3 fruit fly cellular contexts compared by ENCODE assay signal in genomic region chr3R:22356464-22357410, dm6.
A peak's percentile ranks its signal among the peaks of the same experiment; 100 is the strongest.
TF ChIP-seq lines count a peak whose summit lies in the region.

Gene Sar1 (plus strand): TSS chr3R:22356685.

TF ChIP-seq in whole organism, adult, 20 proteins besides CTCF, POLR2A, EP300 and RAD21 (continued from another document):
- TF ChIP-seq CG14711 (tag; optimal IDR thresholded peaks at IDR 0.05; lab: Kevin White, UChicago), result no peak
- TF ChIP-seq CG5204 (GFP tag; optimal IDR thresholded peaks at IDR 0.05; lab: Kevin White, UChicago), result no peak

TF ChIP-seq in whole organism, embryonic, 481 proteins besides CTCF, POLR2A, EP300 and RAD21 (continued from another document and continues in another):
- TF ChIP-seq CG7745 (tag; optimal IDR thresholded peaks at IDR 0.05; lab: Kevin White, UChicago), result no peak
- TF ChIP-seq CG8388 (GFP tag; optimal IDR thresholded peaks at IDR 0.05; lab: Kevin White, UChicago), result no peak
- TF ChIP-seq CG11456 (GFP tag; IDR thresholded peaks at IDR 0.05; lab: Robert Waterston, UW), result peak; percentile 69; the same call in 2 of the 3 replicates
- TF ChIP-seq gce (GFP tag; IDR thresholded peaks at IDR 0.05; lab: Robert Waterston, UW), result peak; percentile 23; the same call in 1 of the 3 replicates
- no peak for TF ChIP-seq lov (optimal IDR thresholded peaks at IDR 0.05; lab: Kevin White, UChicago)
- no peak for TF ChIP-seq lov (GFP tag; IDR thresholded peaks at IDR 0.05; lab: Robert Waterston, UW)
- no peak for TF ChIP-seq Sox100B (GFP tag; optimal IDR thresholded peaks at IDR 0.05; lab: Kevin White, UChicago)
- no peak for TF ChIP-seq trh (GFP tag; optimal IDR thresholded peaks at IDR 0.05; lab: Kevin White, UChicago)
- TF ChIP-seq ranshi (GFP tag; IDR thresholded peaks at IDR 0.05; lab: Robert Waterston, UW), result 0 out of 2 replicates have a peak, but pooled peaks have one; percentile 6
- peak in 1 of 3 experiments; percentile 90 for TF ChIP-seq Stat92E (GFP tag; optimal IDR thresholded peaks at IDR 0.05; lab: Kevin White, UChicago)
- TF ChIP-seq lbe (GFP tag; optimal IDR thresholded peaks at IDR 0.05; lab: Kevin White, UChicago), result no peak
- TF ChIP-seq stwl (tag; optimal IDR thresholded peaks at IDR 0.05; lab: Kevin White, UChicago), result peak; percentile 94
- no peak for TF ChIP-seq pan (optimal IDR thresholded peaks at IDR 0.05; lab: Kevin White, UChicago)
- peak in 1 of 2 experiments; percentile 7 for TF ChIP-seq pan (GFP tag; optimal IDR thresholded peaks at IDR 0.05 in 1 of 2, IDR thresholded peaks at IDR 0.05 in 1 of 2)
- peak; percentile 44; the same call in 2 of the 3 replicates for TF ChIP-seq row (GFP tag; IDR thresholded peaks at IDR 0.05; lab: Robert Waterston, UW)
- peak; percentile 89 for TF ChIP-seq inv (GFP tag; IDR thresholded peaks at IDR 0.05; lab: Robert Waterston, UW; ENCODE audit: partially characterized antibody)
- peak; percentile 11 for TF ChIP-seq lab (GFP tag; optimal IDR thresholded peaks at IDR 0.05; lab: Kevin White, UChicago)
- no peak for TF ChIP-seq ems (GFP tag; optimal IDR thresholded peaks at IDR 0.05; lab: Kevin White, UChicago)
- no peak for TF ChIP-seq CG1024 (GFP tag; IDR thresholded peaks at IDR 0.05; lab: Robert Waterston, UW)
- TF ChIP-seq Asciz (GFP tag; optimal IDR thresholded peaks at IDR 0.05; lab: Kevin White, UChicago), result no peak
- TF ChIP-seq CG18764 (GFP tag; optimal IDR thresholded peaks at IDR 0.05; lab: Kevin White, UChicago), result no peak
- no peak for TF ChIP-seq eyg (GFP tag; optimal IDR thresholded peaks at IDR 0.05; lab: Kevin White, UChicago)
- TF ChIP-seq E2f1 (GFP tag; IDR thresholded peaks at IDR 0.05; lab: Robert Waterston, UW), result no peak
- no peak for TF ChIP-seq CG2875 (GFP tag; optimal IDR thresholded peaks at IDR 0.05; lab: Kevin White, UChicago)
- TF ChIP-seq klu (GFP tag; IDR thresholded peaks at IDR 0.05; lab: Robert Waterston, UW), result no peak
- no peak for TF ChIP-seq psq (GFP tag; optimal IDR thresholded peaks at IDR 0.05; lab: Kevin White, UChicago)
- TF ChIP-seq nau (GFP tag; optimal IDR thresholded peaks at IDR 0.05; lab: Kevin White, UChicago), result no peak
- TF ChIP-seq Hsf (GFP tag; optimal IDR thresholded peaks at IDR 0.05; lab: Kevin White, UChicago), result peak; percentile 29
- no peak for TF ChIP-seq CG4730 (GFP tag; IDR thresholded peaks at IDR 0.05; lab: Robert Waterston, UW)
- no peak for TF ChIP-seq luna (GFP tag; optimal IDR thresholded peaks at IDR 0.05; lab: Kevin White, UChicago)
- no peak for TF ChIP-seq fru (optimal IDR thresholded peaks at IDR 0.05; lab: Kevin White, UChicago)
- TF ChIP-seq salm (tag; optimal IDR thresholded peaks at IDR 0.05; lab: Kevin White, UChicago), result no peak
- no peak; the same call in 1 of the 2 replicates for TF ChIP-seq HLH3B (GFP tag; IDR thresholded peaks at IDR 0.05; lab: Robert Waterston, UW)
- TF ChIP-seq toy (GFP tag; IDR thresholded peaks at IDR 0.05; lab: Robert Waterston, UW), result no peak
- TF ChIP-seq bigmax (GFP tag; optimal IDR thresholded peaks at IDR 0.05; lab: Kevin White, UChicago), result no peak
- TF ChIP-seq CG34376 (GFP tag; optimal IDR thresholded peaks at IDR 0.05; lab: Kevin White, UChicago), result peak; percentile 20
- TF ChIP-seq Dbx (GFP tag; IDR thresholded peaks at IDR 0.05; lab: Robert Waterston, UW), result peak; percentile 74; the same call in 2 of the 3 replicates
- TF ChIP-seq Fer3 (tag; optimal IDR thresholded peaks at IDR 0.05; lab: Kevin White, UChicago), result no peak
- TF ChIP-seq Abd-B (GFP tag; optimal IDR thresholded peaks at IDR 0.05; lab: Kevin White, UChicago), result peak; percentile 42
- no peak for TF ChIP-seq CG4328 (GFP tag; optimal IDR thresholded peaks at IDR 0.05; lab: Kevin White, UChicago)
- TF ChIP-seq dmrt11E (tag; optimal IDR thresholded peaks at IDR 0.05; lab: Kevin White, UChicago), result peak; percentile 5
- TF ChIP-seq CG14014 (GFP tag; IDR thresholded peaks at IDR 0.05; lab: Robert Waterston, UW), result no peak
- TF ChIP-seq CG2202 (tag; optimal IDR thresholded peaks at IDR 0.05; lab: Kevin White, UChicago), result peak; percentile 12
- no peak for TF ChIP-seq Bdp1 (GFP tag; optimal IDR thresholded peaks at IDR 0.05; lab: Kevin White, UChicago)
- peak; percentile 76 for TF ChIP-seq Elba2 (GFP tag; optimal IDR thresholded peaks at IDR 0.05; lab: Kevin White, UChicago)
- TF ChIP-seq CG9727 (GFP tag; optimal IDR thresholded peaks at IDR 0.05; lab: Kevin White, UChicago), result no peak
- TF ChIP-seq CG12071 (GFP tag; optimal IDR thresholded peaks at IDR 0.05; lab: Kevin White, UChicago), result no peak
- peak; percentile 67 for TF ChIP-seq CG9932 (GFP tag; IDR thresholded peaks at IDR 0.05; lab: Robert Waterston, UW)
- TF ChIP-seq CG30403 (GFP tag; optimal IDR thresholded peaks at IDR 0.05; lab: Kevin White, UChicago), result peak; percentile 6
- TF ChIP-seq CG3838 (GFP tag; optimal IDR thresholded peaks at IDR 0.05; lab: Kevin White, UChicago), result no peak
- no peak for TF ChIP-seq Xrp1 (GFP tag; IDR thresholded peaks at IDR 0.05; lab: Robert Waterston, UW)
- no peak for TF ChIP-seq gsb (GFP tag; IDR thresholded peaks at IDR 0.05; lab: Robert Waterston, UW)
- TF ChIP-seq jumu (GFP tag; optimal IDR thresholded peaks at IDR 0.05; lab: Kevin White, UChicago), result peak; percentile 70
- no peak for TF ChIP-seq CG6175 (GFP tag; IDR thresholded peaks at IDR 0.05; lab: Robert Waterston, UW)
- no peak for TF ChIP-seq Usf (GFP tag; optimal IDR thresholded peaks at IDR 0.05; lab: Kevin White, UChicago)
- TF ChIP-seq CG13296 (GFP tag; optimal IDR thresholded peaks at IDR 0.05; lab: Kevin White, UChicago), result no peak
- no peak for TF ChIP-seq Nf-YC (tag; optimal IDR thresholded peaks at IDR 0.05; lab: Kevin White, UChicago)
- no peak for TF ChIP-seq CG31224 (GFP tag; IDR thresholded peaks at IDR 0.05; lab: Robert Waterston, UW)
- peak; percentile 55 for TF ChIP-seq CG8290 (GFP tag; optimal IDR thresholded peaks at IDR 0.05; lab: Kevin White, UChicago)
- TF ChIP-seq CG8290 (tag; optimal IDR thresholded peaks at IDR 0.05; lab: Kevin White, UChicago), result peak in 1 of 2 experiments; percentile 92
- TF ChIP-seq ewg (GFP tag; optimal IDR thresholded peaks at IDR 0.05; lab: Kevin White, UChicago), result peak; percentile 18
- peak; percentile 41 for TF ChIP-seq Dek (tag; optimal IDR thresholded peaks at IDR 0.05; lab: Kevin White, UChicago)
- TF ChIP-seq CG12744 (GFP tag; optimal IDR thresholded peaks at IDR 0.05; lab: Kevin White, UChicago), result no peak
- TF ChIP-seq Drgx (GFP tag; IDR thresholded peaks at IDR 0.05; lab: Robert Waterston, UW), result no peak
- TF ChIP-seq CG4707 (GFP tag; optimal IDR thresholded peaks at IDR 0.05; lab: Kevin White, UChicago), result no peak
- TF ChIP-seq Myb (GFP tag; optimal IDR thresholded peaks at IDR 0.05; lab: Kevin White, UChicago), result peak; percentile 74
- TF ChIP-seq CG7556 (GFP tag; optimal IDR thresholded peaks at IDR 0.05; lab: Kevin White, UChicago), result no peak

TF ChIP-seq in whole organism, prepupa, 60 proteins besides CTCF, POLR2A, EP300 and RAD21 (continued from another document):
- TF ChIP-seq CG31627 (GFP tag; optimal IDR thresholded peaks at IDR 0.05; lab: Kevin White, UChicago) (peak; percentile 2), Sox14 (GFP tag; optimal IDR thresholded peaks at IDR 0.05; lab: Kevin White, UChicago) (peak; percentile 71), Eip78C (GFP tag; lab: Kevin White, UChicago) (peak; percentile 57), Lpt (GFP tag; optimal IDR thresholded peaks at IDR 0.05; lab: Kevin White, UChicago) (no peak), Hr39 (GFP tag; optimal IDR thresholded peaks at IDR 0.05; lab: Kevin White, UChicago) (peak; percentile 17), esn (GFP tag; optimal IDR thresholded peaks at IDR 0.05; lab: Kevin White, UChicago) (no peak), Met (GFP tag; optimal IDR thresholded peaks at IDR 0.05; lab: Kevin White, UChicago) (peak; percentile 51), CG8119 (GFP tag; IDR thresholded peaks at IDR 0.05; lab: Robert Waterston, UW) (no peak; the same call in 2 of the 3 replicates), CG9139 (GFP tag; optimal IDR thresholded peaks at IDR 0.05; lab: Kevin White, UChicago) (no peak), CG15336 (GFP tag; IDR thresholded peaks at IDR 0.05; lab: Robert Waterston, UW) (no peak), ss (GFP tag; optimal IDR thresholded peaks at IDR 0.05; lab: Kevin White, UChicago) (peak; percentile 44 to 60), CG10631 (GFP tag; optimal IDR thresholded peaks at IDR 0.05; lab: Kevin White, UChicago) (no peak), cyc (GFP tag; optimal IDR thresholded peaks at IDR 0.05; lab: Kevin White, UChicago) (peak; percentile 1), CG8632 (GFP tag; optimal IDR thresholded peaks at IDR 0.05; lab: Kevin White, UChicago) (no peak), CG6808 (GFP tag; optimal IDR thresholded peaks at IDR 0.05; lab: Kevin White, UChicago) (peak; percentile 58), vri (GFP tag; optimal IDR thresholded peaks at IDR 0.05; lab: Kevin White, UChicago) (peak; percentile 75), CG6854 (GFP tag; optimal IDR thresholded peaks at IDR 0.05; lab: Kevin White, UChicago) (peak; percentile 68), fkh (GFP tag; optimal IDR thresholded peaks at IDR 0.05; lab: Kevin White, UChicago) (no peak)
